Worm (Caenorhabditis elegans): ENCODE data around the gene pas-6.

Gene pas-6

ce11 chrV:5536240-5536811, 47.8 kb downstream of the pas-6 start, which contains the start of the genes cox-16 and syp-2:
cox-16 (minus strand) TSS chrV:5536243.
syp-2 (plus strand) TSS chrV:5536487.
- TF ChIP-seq sox-4 (tag; optimal IDR thresholded peaks at IDR 0.05) (no peak), blmp-1 (tag; optimal IDR thresholded peaks at IDR 0.05) (peak; percentile 12), pax-3 (tag; optimal IDR thresholded peaks at IDR 0.05) (no peak), ama-1 (optimal IDR thresholded peaks at IDR 0.05) (no peak), nhr-237 (tag; optimal IDR thresholded peaks at IDR 0.05) (no peak), vab-15 (tag; optimal IDR thresholded peaks at IDR 0.05) (no peak), nhr-71 (tag; optimal IDR thresholded peaks at IDR 0.05) (no peak), aly-2 (tag; optimal IDR thresholded peaks at IDR 0.05) (no peak), ceh-88 (GFP tag; IDR thresholded peaks at IDR 0.05) (no peak), nhr-19 (GFP tag; conservative IDR thresholded peaks at IDR 0.05) (no peak), C16A3.4 (tag; optimal IDR thresholded peaks at IDR 0.05) (peak; percentile 8), lsy-2 (tag; optimal IDR thresholded peaks at IDR 0.05) (peak in 1 of 2 experiments; percentile 61), nhr-84 (tag; optimal IDR thresholded peaks at IDR 0.05) (no peak), snu-23 (GFP tag; optimal IDR thresholded peaks at IDR 0.05) (peak; percentile 35), lin-39 (tag; optimal IDR thresholded peaks at IDR 0.05) (no peak), xbp-1 (tag; optimal IDR thresholded peaks at IDR 0.05) (no peak), ceh-82 (tag; optimal IDR thresholded peaks at IDR 0.05) (peak in 2 of 3 experiments; percentile 3 to 11), snpc-4 (tag; optimal IDR thresholded peaks at IDR 0.05) (no peak), dpl-1 (GFP tag; optimal IDR thresholded peaks at IDR 0.05) (peak in 2 of 3 experiments; percentile 20 to 54), efl-1 (optimal IDR thresholded peaks at IDR 0.05) (peak; percentile 33 to 45), efl-1 (GFP tag; optimal IDR thresholded peaks at IDR 0.05 in 1 of 2) (peak; percentile 35 to 86), rnt-1 (tag; optimal IDR thresholded peaks at IDR 0.05) (peak; percentile 5), unc-130 (tag; optimal IDR thresholded peaks at IDR 0.05) (peak; percentile 21), ceh-90 (tag; optimal IDR thresholded peaks at IDR 0.05) (no peak), C04F5.9 (tag; optimal IDR thresholded peaks at IDR 0.05) (no peak), lin-35 (GFP tag; optimal IDR thresholded peaks at IDR 0.05) (peak; percentile 33 to 52)

- TF ChIP-seq efl-1 (optimal IDR thresholded peaks at IDR 0.05): no peak
- TF ChIP-seq efl-1 (GFP tag; optimal IDR thresholded peaks at IDR 0.05 in 1 of 2): peak in 1 of 2 experiments; percentile 68
- TF ChIP-seq jun-1 (tag; optimal IDR thresholded peaks at IDR 0.05): no peak
Measured at ce11 chrV:5535774-5536173, 48.4 kb downstream of the pas-6 start, which contains the start of gene C24G6.8. C24G6.8 (minus strand) TSS chrV:5535874.

ce11 chrV:5533755-5534154, 50.4 kb downstream of the pas-6 start, which contains the start of gene grl-1:
grl-1 (minus strand) TSS chrV:5533855.
- TF ChIP-seq ets-5 (GFP tag; IDR thresholded peaks at IDR 0.05) (no peak), ama-1 (optimal IDR thresholded peaks at IDR 0.05) (no peak), unc-98 (GFP tag; IDR thresholded peaks at IDR 0.05) (no peak), vab-15 (tag; optimal IDR thresholded peaks at IDR 0.05) (no peak), tlp-1 (tag; optimal IDR thresholded peaks at IDR 0.05) (no peak), mdl-1 (tag; optimal IDR thresholded peaks at IDR 0.05) (no peak), lin-13 (GFP tag; optimal IDR thresholded peaks at IDR 0.05) (no peak), dpl-1 (GFP tag; optimal IDR thresholded peaks at IDR 0.05) (no peak), snpc-4 (tag; optimal IDR thresholded peaks at IDR 0.05) (no peak), nhr-71 (tag; optimal IDR thresholded peaks at IDR 0.05) (no peak), pag-3 (tag; optimal IDR thresholded peaks at IDR 0.05; ENCODE audit: borderline replicate concordance, insufficient read depth) (no peak), C34B4.2 (tag; optimal IDR thresholded peaks at IDR 0.05) (no peak), sup-37 (GFP tag; optimal IDR thresholded peaks at IDR 0.05) (no peak), lin-39 (tag; optimal IDR thresholded peaks at IDR 0.05) (no peak), fkh-8 (tag; optimal IDR thresholded peaks at IDR 0.05) (no peak), ces-1 (GFP tag; optimal IDR thresholded peaks at IDR 0.05) (no peak)
